Worm (Caenorhabditis elegans): ENCODE data around the gene B0024.11.

B0024.11 gene

ce11 chrV:10358238-10358637 is 38.9 kb upstream of the B0024.11 start, which contains the start of gene ttll-15:
Gene ttll-15 (plus strand): TSS chrV:10358538.
- TF ChIP-seq ces-1 (GFP tag; optimal IDR thresholded peaks at IDR 0.05) (no peak), tbx-8 (GFP tag; optimal IDR thresholded peaks at IDR 0.05) (no peak), ztf-11 (tag; optimal IDR thresholded peaks at IDR 0.05) (no peak), mab-5 (tag; optimal IDR thresholded peaks at IDR 0.05) (no peak), blmp-1 (tag; optimal IDR thresholded peaks at IDR 0.05) (no peak), unc-62 (GFP tag; optimal IDR thresholded peaks at IDR 0.05) (no peak), lin-13 (tag; optimal IDR thresholded peaks at IDR 0.05) (no peak), sptf-1 (tag; optimal IDR thresholded peaks at IDR 0.05) (no peak)

ce11 chrV:10357467-10357953 is 38.2 kb upstream of the B0024.11 start, which contains the start of gene ceeh-2:
Gene ceeh-2 (minus strand): TSS chrV:10357903.
- TF ChIP-seq elt-3 (tag; optimal IDR thresholded peaks at IDR 0.05) (no peak), sem-2 (GFP tag; optimal IDR thresholded peaks at IDR 0.05) (no peak), mls-2 (tag; optimal IDR thresholded peaks at IDR 0.05) (no peak), hlh-1 (tag; optimal IDR thresholded peaks at IDR 0.05) (no peak), ces-1 (GFP tag; optimal IDR thresholded peaks at IDR 0.05) (no peak), nhr-237 (tag; optimal IDR thresholded peaks at IDR 0.05) (no peak), ceh-43 (GFP tag; optimal IDR thresholded peaks at IDR 0.05) (no peak), lin-32 (GFP tag; optimal IDR thresholded peaks at IDR 0.05) (no peak), bed-3 (GFP tag; optimal IDR thresholded peaks at IDR 0.05) (no peak), nhr-76 (tag; optimal IDR thresholded peaks at IDR 0.05) (no peak), unc-120 (tag; optimal IDR thresholded peaks at IDR 0.05; ENCODE audit: poor library complexity, severe bottlenecking) (no peak), ceh-83 (GFP tag; optimal IDR thresholded peaks at IDR 0.05) (no peak), mep-1 (tag; optimal IDR thresholded peaks at IDR 0.05) (no peak), nhr-28 (tag; optimal IDR thresholded peaks at IDR 0.05) (no peak), mab-5 (tag; optimal IDR thresholded peaks at IDR 0.05) (no peak), lsy-2 (tag; optimal IDR thresholded peaks at IDR 0.05) (no peak), M03D4.4 (tag; optimal IDR thresholded peaks at IDR 0.05) (no peak), zip-8 (tag; optimal IDR thresholded peaks at IDR 0.05) (no peak)

ce11 chrV:10355773-10356335 is 36.5 kb upstream of the B0024.11 start, which contains the start of gene sluh-7:
Gene sluh-7 (minus strand): TSS chrV:10355823.
- TF ChIP-seq zip-8 (tag; optimal IDR thresholded peaks at IDR 0.05) (no peak), unc-120 (tag; optimal IDR thresholded peaks at IDR 0.05; ENCODE audit: poor library complexity, severe bottlenecking) (peak; percentile 44), lin-32 (GFP tag; optimal IDR thresholded peaks at IDR 0.05) (no peak), elt-3 (tag; optimal IDR thresholded peaks at IDR 0.05) (no peak), tbx-8 (GFP tag; optimal IDR thresholded peaks at IDR 0.05) (no peak), ceh-83 (GFP tag; optimal IDR thresholded peaks at IDR 0.05) (peak; percentile 5), pha-4 (tag; optimal IDR thresholded peaks at IDR 0.05) (peak; percentile 49), M03D4.4 (tag; optimal IDR thresholded peaks at IDR 0.05) (no peak), drap-1 (GFP tag; optimal IDR thresholded peaks at IDR 0.05) (no peak), cnd-1 (tag; optimal IDR thresholded peaks at IDR 0.05) (no peak), sem-2 (GFP tag; optimal IDR thresholded peaks at IDR 0.05) (no peak), mab-5 (tag; optimal IDR thresholded peaks at IDR 0.05) (no peak), nhr-76 (tag; optimal IDR thresholded peaks at IDR 0.05) (no peak), ham-2 (GFP tag; optimal IDR thresholded peaks at IDR 0.05) (no peak), lsy-2 (tag; optimal IDR thresholded peaks at IDR 0.05) (peak; percentile 72), ceh-39 (tag; optimal IDR thresholded peaks at IDR 0.05) (peak; percentile 42), nhr-12 (tag; optimal IDR thresholded peaks at IDR 0.05) (no peak), mls-2 (tag; optimal IDR thresholded peaks at IDR 0.05) (no peak), unc-39 (tag; optimal IDR thresholded peaks at IDR 0.05) (no peak), lin-13 (tag; optimal IDR thresholded peaks at IDR 0.05) (peak; percentile 29), unc-62 (GFP tag; optimal IDR thresholded peaks at IDR 0.05) (no peak), nhr-237 (tag; optimal IDR thresholded peaks at IDR 0.05) (peak; percentile 62), mep-1 (tag; optimal IDR thresholded peaks at IDR 0.05) (peak; percentile 22), ceh-43 (GFP tag; optimal IDR thresholded peaks at IDR 0.05) (no peak), elt-1 (tag; optimal IDR thresholded peaks at IDR 0.05; ENCODE audit: borderline replicate concordance, insufficient read depth) (no peak), nhr-28 (tag; optimal IDR thresholded peaks at IDR 0.05) (no peak), snpc-4 (tag; optimal IDR thresholded peaks at IDR 0.05) (no peak), bed-3 (GFP tag; optimal IDR thresholded peaks at IDR 0.05) (no peak), ztf-11 (tag; optimal IDR thresholded peaks at IDR 0.05) (no peak), nhr-2 (tag; optimal IDR thresholded peaks at IDR 0.05) (no peak), ces-1 (GFP tag; optimal IDR thresholded peaks at IDR 0.05) (peak; percentile 55), flh-1 (GFP tag; optimal IDR thresholded peaks at IDR 0.05) (no peak), sptf-1 (tag; optimal IDR thresholded peaks at IDR 0.05) (peak; percentile 66), blmp-1 (tag; optimal IDR thresholded peaks at IDR 0.05) (no peak), hlh-1 (tag; optimal IDR thresholded peaks at IDR 0.05) (peak; percentile 1)

Data from whole organism, mixed stage, embryonic.